Worm (Caenorhabditis elegans): ENCODE results near the gene kel-1.

DNA sequence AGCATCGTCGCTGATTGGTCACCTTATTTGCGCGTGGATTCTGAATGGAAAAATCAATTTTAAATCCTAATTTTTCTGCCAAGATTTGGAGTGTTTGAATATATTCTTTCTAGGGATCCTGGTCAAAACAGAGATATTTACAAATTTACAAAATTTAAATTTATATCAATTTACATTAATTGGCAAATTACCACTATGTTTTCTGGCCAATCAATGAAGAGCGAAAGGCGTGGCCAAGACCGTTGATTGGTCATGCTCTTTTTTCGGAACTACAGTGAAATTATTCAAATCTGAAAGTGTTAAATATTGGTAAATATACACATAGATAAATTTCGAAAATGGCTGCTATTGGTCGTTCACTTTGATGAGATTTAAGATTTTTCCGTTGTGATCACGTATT is 46.0 kb upstream of the kel-1 start:
- TF ChIP-seq aly-1 (tag; optimal IDR thresholded peaks at IDR 0.05) (no peak), ama-1 (optimal IDR thresholded peaks at IDR 0.05) (no peak)
